Fruit fly (Drosophila melanogaster) whole organism, embryonic: Measurements from ENCODE around the gene mei-P26.

Experiments
- ATbp ChIP-seq: fragments of 200-800 bp; sonication (Bioruptor generic); optimal IDR thresholded peaks from 2 replicates; lab custom pipeline; 2017; ENCODE audit warnings: missing biosample characterization, mild to moderate bottlenecking, missing genetic modification characterization, missing genetic modification reagents
- Abd-B ChIP-seq: fragments of 200-800 bp; sonication (Bioruptor generic); optimal IDR thresholded peaks from 2 replicates; lab custom pipeline; 2018; ENCODE audit warnings: missing biosample characterization, mild to moderate bottlenecking, missing genetic modification characterization, moderate library complexity
- B-H2 ChIP-seq: fragments of 200-800 bp; sonication (Bioruptor generic); optimal IDR thresholded peaks from 2 replicates; lab custom pipeline; 2018; ENCODE audit warnings: missing biosample characterization, mild to moderate bottlenecking, missing genetic modification characterization
- Blimp-1 ChIP-seq: fragments of 200-800 bp; sonication (Bioruptor generic); optimal IDR thresholded peaks from 3 replicates; lab custom pipeline; 2018; ENCODE audit warnings: missing biosample characterization, missing genetic modification characterization, mild to moderate bottlenecking, moderate library complexity, missing genetic modification reagents
- CG10209 ChIP-seq: fragments of 200-800 bp; sonication (Bioruptor generic); optimal IDR thresholded peaks from 3 replicates; lab custom pipeline; 2017; ENCODE audit warnings: missing biosample characterization, mild to moderate bottlenecking, missing genetic modification characterization, missing genetic modification reagents
- CG10979 ChIP-seq: fragments of 200-800 bp; sonication (Bioruptor generic); optimal IDR thresholded peaks from 2 replicates; lab custom pipeline; 2018; ENCODE audit warnings: missing biosample characterization, mild to moderate bottlenecking, missing genetic modification characterization, moderate library complexity
- CG11085 ChIP-seq: fragments of 200-800 bp; sonication (Bioruptor generic); IDR thresholded peaks from 2 replicates; pipeline ENCODE4 v1.3.6; 2022; ENCODE audit warnings: missing biosample characterization, missing genetic modification characterization
- CG12104 ChIP-seq: fragments of 200-800 bp; sonication (Bioruptor generic); optimal IDR thresholded peaks from 3 replicates; lab custom pipeline; 2016; ENCODE audit warnings: missing biosample characterization, missing genetic modification characterization
- CG12299 ChIP-seq: fragments of 200-800 bp; sonication (Bioruptor generic); optimal IDR thresholded peaks from 2 replicates; lab custom pipeline; 2018; ENCODE audit warnings: missing biosample characterization, mild to moderate bottlenecking, missing genetic modification characterization
- CG12659 ChIP-seq: fragments of 200-800 bp; sonication (Bioruptor generic); optimal IDR thresholded peaks from 3 replicates; lab custom pipeline; 2017; ENCODE audit warnings: mild to moderate bottlenecking, missing biosample characterization, missing genetic modification reagents, missing genetic modification characterization
- CG13296 ChIP-seq: fragments of 200-800 bp; sonication (Bioruptor generic); optimal IDR thresholded peaks from 3 replicates; lab custom pipeline; 2018; ENCODE audit warnings: missing biosample characterization, mild to moderate bottlenecking, missing genetic modification characterization
- CG16815 ChIP-seq: fragments of 200-800 bp; sonication (Bioruptor generic); optimal IDR thresholded peaks from 3 replicates; lab custom pipeline; 2017; ENCODE audit warnings: missing biosample characterization, mild to moderate bottlenecking, missing genetic modification characterization
- CG18262 ChIP-seq: fragments of 200-800 bp; optimal IDR thresholded peaks from 3 replicates; lab custom pipeline; 2019; ENCODE audit warnings: missing biosample characterization, mild to moderate bottlenecking, missing genetic modification characterization, moderate library complexity
- CG31365 ChIP-seq: fragments of 200-800 bp; sonication (Bioruptor generic); optimal IDR thresholded peaks from 2 replicates; lab custom pipeline; 2018; ENCODE audit warnings: missing biosample characterization, mild to moderate bottlenecking, missing genetic modification characterization
- CG3838 ChIP-seq: fragments of 200-800 bp; sonication (Bioruptor generic); optimal IDR thresholded peaks from 3 replicates; lab custom pipeline; 2016; ENCODE audit warnings: missing biosample characterization, missing genetic modification characterization
- CG4328 ChIP-seq: fragments of 200-800 bp; sonication (Bioruptor generic); optimal IDR thresholded peaks from 3 replicates; lab custom pipeline; 2017; ENCODE audit warnings: missing biosample characterization, missing genetic modification reagents, missing genetic modification characterization
- CG6654 ChIP-seq: fragments of 200-800 bp; sonication (Bioruptor generic); optimal IDR thresholded peaks from 2 replicates; lab custom pipeline; 2017; ENCODE audit warnings: missing biosample characterization, mild to moderate bottlenecking, missing genetic modification characterization
- CG6813 ChIP-seq: fragments of 200-800 bp; sonication (Bioruptor generic); optimal IDR thresholded peaks from 2 replicates; lab custom pipeline; 2017; ENCODE audit warnings: missing biosample characterization, missing genetic modification characterization, mild to moderate bottlenecking, moderate library complexity, missing genetic modification reagents
- CG7271 ChIP-seq: fragments of 200-800 bp; sonication (Bioruptor generic); optimal IDR thresholded peaks from 2 replicates; lab custom pipeline; 2018; ENCODE audit warnings: missing biosample characterization, mild to moderate bottlenecking, missing genetic modification characterization, moderate library complexity
- CG7357 ChIP-seq: fragments of 200-800 bp; sonication (Bioruptor generic); IDR thresholded peaks from 3 replicates; pipeline ENCODE4 v1.3.6; 2022; ENCODE audit warnings: missing biosample characterization, missing genetic modification characterization
- CG8388 ChIP-seq: fragments of 200-800 bp; sonication (Bioruptor generic); optimal IDR thresholded peaks from 2 replicates; lab custom pipeline; 2019; ENCODE audit warnings: missing biosample characterization, mild to moderate bottlenecking, missing genetic modification characterization, moderate library complexity
- CG9797 ChIP-seq: fragments of 200-800 bp; sonication (Bioruptor generic); optimal IDR thresholded peaks from 3 replicates; lab custom pipeline; 2018; ENCODE audit warnings: missing biosample characterization, mild to moderate bottlenecking, missing genetic modification characterization
- CoRest ChIP-seq: fragments of 200-800 bp; sonication (Bioruptor generic); optimal IDR thresholded peaks from 3 replicates; lab custom pipeline; 2018; ENCODE audit warnings: missing biosample characterization, mild to moderate bottlenecking, missing genetic modification characterization, moderate library complexity
- Dip3 ChIP-seq: fragments of 200-800 bp; sonication (Bioruptor generic); optimal IDR thresholded peaks from 3 replicates; lab custom pipeline; 2016; ENCODE audit warnings: missing biosample characterization, missing genetic modification characterization
- GATAe ChIP-seq: fragments of 200-800 bp; sonication (Bioruptor generic); conservative IDR thresholded peaks from 2 replicates; pipeline ENCODE4 v1.3.6; 2022; ENCODE audit warnings: missing biosample characterization, missing genetic modification characterization
- HHEX ChIP-seq: fragments of 200-800 bp; sonication (Bioruptor generic); optimal IDR thresholded peaks from 3 replicates; lab custom pipeline; 2017; ENCODE audit warnings: missing biosample characterization, mild to moderate bottlenecking, missing genetic modification characterization, missing genetic modification reagents
- Rx ChIP-seq: fragments of 200-800 bp; sonication (Bioruptor generic); IDR thresholded peaks from 2 replicates; pipeline ENCODE4 v1.3.6; 2022; ENCODE audit warnings: missing biosample characterization, missing genetic modification characterization
- TFAM ChIP-seq: fragments of 200-800 bp; sonication (Bioruptor generic); optimal IDR thresholded peaks from 2 replicates; lab custom pipeline; 2017; ENCODE audit warnings: missing biosample characterization, missing genetic modification characterization, inconsistent platforms
- Xbp1 ChIP-seq: fragments of 200-800 bp; sonication (Bioruptor generic); optimal IDR thresholded peaks from 3 replicates; lab custom pipeline; 2016; ENCODE audit warnings: missing biosample characterization, mild to moderate bottlenecking, missing genetic modification characterization
- al ChIP-seq: fragments of 200-800 bp; sonication (Bioruptor generic); IDR thresholded peaks from 2 replicates; pipeline ENCODE4 v1.3.6; 2022; ENCODE audit warnings: missing biosample characterization, missing genetic modification characterization
- bcd ChIP-seq: fragments of 200-800 bp; sonication (Bioruptor generic); optimal IDR thresholded peaks from 2 replicates; lab custom pipeline; 2017; ENCODE audit warnings: missing biosample characterization, mild to moderate bottlenecking, missing genetic modification characterization
- croc ChIP-seq: fragments of 200-800 bp; sonication (Bioruptor generic); conservative IDR thresholded peaks from 3 replicates; pipeline ENCODE4 v1.3.6; 2022; ENCODE audit warnings: missing biosample characterization, missing genetic modification characterization
- crol ChIP-seq: fragments of 200-800 bp; sonication (Bioruptor generic); IDR thresholded peaks from 2 replicates; pipeline ENCODE4 v1.3.6; 2022; ENCODE audit warnings: missing biosample characterization, missing genetic modification characterization
- esg ChIP-seq: fragments of 200-800 bp; sonication (Bioruptor generic); conservative IDR thresholded peaks from 2 replicates; pipeline ENCODE4 v1.3.6; 2022; ENCODE audit warnings: missing biosample characterization, missing genetic modification characterization
- fd102C ChIP-seq: fragments of 200-800 bp; sonication (Bioruptor generic); optimal IDR thresholded peaks from 2 replicates; lab custom pipeline; 2018; ENCODE audit warnings: missing biosample characterization, mild to moderate bottlenecking, missing genetic modification characterization, moderate library complexity
- fd96Cb ChIP-seq: fragments of 200-800 bp; sonication (Bioruptor generic); optimal IDR thresholded peaks from 2 replicates; lab custom pipeline; 2018; ENCODE audit warnings: missing biosample characterization, mild to moderate bottlenecking, missing genetic modification characterization, moderate library complexity
- h ChIP-seq: fragments of >200 bp; optimal IDR thresholded peaks from 2 replicates; lab custom pipeline; 2017
- otp ChIP-seq: fragments of 200-800 bp; sonication (Bioruptor generic); IDR thresholded peaks from 3 replicates; pipeline ENCODE4, ENCODE4 v1.3.6; 2022; ENCODE audit warnings: missing biosample characterization, missing genetic modification characterization
- pan ChIP-seq, 4 experiments: fragments of >200 bp in 3 of 4; fragments of 200-800 bp in 1 of 4; sonication (Bioruptor generic) in 1 of 4; optimal IDR thresholded peaks in 3 of 4; IDR thresholded peaks in 1 of 4; 2 replicates each; pipeline versions ENCODE4 v1.3.6 to Lab custom; 2017 to 2022; ENCODE audit warnings: missing biosample characterization in 2 of 4, missing genetic modification characterization in 2 of 4, mixed read lengths in 1 of 4
- pnt ChIP-seq: fragments of 200-800 bp; sonication (Bioruptor generic); optimal IDR thresholded peaks from 3 replicates; lab custom pipeline; 2016; ENCODE audit warnings: missing biosample characterization, missing genetic modification characterization
- sc ChIP-seq, 3 experiments: fragments of >200 bp in 2 of 3; fragments of 200-800 bp in 1 of 3; sonication (Bioruptor generic) in 1 of 3; optimal IDR thresholded peaks; 2 replicates in 2 of 3; 3 replicates in 1 of 3; lab custom pipeline; 2017; ENCODE audit warnings: mild to moderate bottlenecking in 1 of 3, missing biosample characterization in 1 of 3, missing genetic modification characterization in 1 of 3, missing genetic modification reagents in 1 of 3
- sd ChIP-seq: fragments of 200-800 bp; sonication (Bioruptor generic); optimal IDR thresholded peaks from 3 replicates; lab custom pipeline; 2018; ENCODE audit warnings: missing biosample characterization, mild to moderate bottlenecking, missing genetic modification characterization, moderate library complexity
- tap ChIP-seq: fragments of 200-800 bp; optimal IDR thresholded peaks from 3 replicates; lab custom pipeline; 2019; ENCODE audit warnings: missing biosample characterization, mild to moderate bottlenecking, missing genetic modification characterization, moderate library complexity

Gene mei-P26

DNA sequence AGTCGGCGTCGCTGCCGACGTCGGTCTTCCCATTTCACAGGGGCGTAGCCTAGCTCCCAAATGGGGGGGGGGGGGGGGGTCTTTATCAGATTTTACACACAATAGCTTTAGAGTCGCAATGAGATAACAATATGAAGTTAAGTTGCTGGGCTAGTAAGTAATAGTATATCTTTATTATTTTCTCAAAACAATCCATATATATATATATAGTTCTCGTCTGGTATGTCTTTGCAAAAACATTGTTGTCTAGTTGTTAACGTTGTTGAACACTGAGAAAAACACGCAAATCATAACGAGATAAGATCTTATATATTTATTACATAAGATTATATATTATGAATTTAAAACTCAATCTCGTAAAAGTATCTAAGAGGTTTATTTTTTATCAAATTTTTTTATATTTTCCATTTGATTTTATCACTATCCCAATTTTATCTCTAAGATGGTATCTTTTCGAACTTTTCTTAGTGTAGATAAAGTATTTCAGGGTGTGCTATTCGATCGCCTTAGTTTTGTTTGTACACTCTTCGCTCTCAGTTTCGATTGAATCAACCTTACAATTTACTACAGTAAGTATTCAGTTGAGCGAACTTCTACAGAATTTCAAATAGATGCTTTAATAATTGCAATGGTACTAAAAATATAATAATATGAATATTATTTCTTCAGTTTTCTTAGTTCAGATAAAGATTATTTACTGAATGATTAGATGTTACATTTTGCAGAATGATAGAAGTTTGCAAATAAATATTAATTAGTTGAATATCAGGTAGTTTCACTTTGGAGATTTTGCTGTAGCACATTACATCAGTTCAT, 39.0 kb downstream of the mei-P26 start (continued):
- TF ChIP-seq Rx (GFP tag; lab: Robert Waterston, UW) = peak; percentile 63
- TF ChIP-seq CG13296 (GFP tag; lab: Kevin White, UChicago) = peak; percentile 64
- TF ChIP-seq h (lab: Kevin White, UChicago) = no peak
- TF ChIP-seq al (GFP tag; lab: Robert Waterston, UW) = peak; percentile 92
- peak; percentile 68 for TF ChIP-seq CG16815
- TF ChIP-seq HHEX = peak; percentile 86
- peak; percentile 57; the same call in 1 of the 2 replicates for TF ChIP-seq GATAe (GFP tag; lab: Robert Waterston, UW)
- TF ChIP-seq CG12104 = peak; percentile 43
- peak; percentile 57 for TF ChIP-seq Dip3 (GFP tag; lab: Kevin White, UChicago)
- TF ChIP-seq CG6813 (GFP tag; lab: Kevin White, UChicago) = peak; percentile 68
- TF ChIP-seq sc (optimal IDR thresholded peaks at IDR 0.05; lab: Kevin White, UChicago) = no peak
- no peak for TF ChIP-seq sc (GFP tag; optimal IDR thresholded peaks at IDR 0.05; lab: Kevin White, UChicago)
- peak; percentile 43 for TF ChIP-seq CG4328 (GFP tag; lab: Kevin White, UChicago)
- TF ChIP-seq CG7357 (GFP tag; lab: Robert Waterston, UW) = peak; percentile 69
- peak; percentile 42; the same call in 1 of the 3 replicates for TF ChIP-seq croc (GFP tag; lab: Robert Waterston, UW)
- peak; percentile 64 for TF ChIP-seq CG18262 (tag; lab: Kevin White, UChicago)
- TF ChIP-seq Abd-B (GFP tag; lab: Kevin White, UChicago) = peak; percentile 66
- peak; percentile 83 for TF ChIP-seq B-H2 (GFP tag; lab: Kevin White, UChicago)
- TF ChIP-seq tap = peak; percentile 30
- peak; percentile 39 for TF ChIP-seq fd96Cb (tag; lab: Kevin White, UChicago)
- TF ChIP-seq CG31365 = peak; percentile 32
- TF ChIP-seq esg (GFP tag; lab: Robert Waterston, UW) = peak; percentile 69
- no peak for TF ChIP-seq pan (optimal IDR thresholded peaks at IDR 0.05; lab: Kevin White, UChicago)
- TF ChIP-seq pan (GFP tag; optimal IDR thresholded peaks at IDR 0.05 in 1 of 2, IDR thresholded peaks at IDR 0.05 in 1 of 2) = peak in 1 of 2 experiments; percentile 78
- TF ChIP-seq pnt (GFP tag; lab: Kevin White, UChicago) = no peak
- TF ChIP-seq bcd = peak; percentile 84
- peak; percentile 74 for TF ChIP-seq CG10209
- TF ChIP-seq CG3838 (GFP tag; lab: Kevin White, UChicago) = no peak
- no peak for TF ChIP-seq TFAM (GFP tag; lab: Kevin White, UChicago)
- TF ChIP-seq Blimp-1 (GFP tag; lab: Kevin White, UChicago) = peak; percentile 51
- TF ChIP-seq CG12299 (tag; lab: Kevin White, UChicago) = peak; percentile 55
- peak; percentile 50 for TF ChIP-seq Xbp1 (GFP tag; lab: Kevin White, UChicago)
- TF ChIP-seq ATbp = peak; percentile 19
- TF ChIP-seq CG12659 = peak; percentile 87
- TF ChIP-seq CG7271 (tag; lab: Kevin White, UChicago) = no peak
- no peak for TF ChIP-seq fd102C
- TF ChIP-seq CG8388 (GFP tag; lab: Kevin White, UChicago) = peak; percentile 21
- peak; percentile 76 for TF ChIP-seq CoRest (tag; lab: Kevin White, UChicago)
- peak; percentile 78; the same call in 2 of the 3 replicates for TF ChIP-seq otp (GFP tag; lab: Robert Waterston, UW)
- peak; percentile 57 for TF ChIP-seq CG10979 (tag; lab: Kevin White, UChicago)
- TF ChIP-seq CG9797 (GFP tag; lab: Kevin White, UChicago) = no peak
- TF ChIP-seq crol (GFP tag; lab: Robert Waterston, UW) = peak; percentile 81
- peak; percentile 37 for TF ChIP-seq CG6654 (GFP tag; lab: Kevin White, UChicago)
- TF ChIP-seq CG11085 (GFP tag; lab: Robert Waterston, UW) = peak; percentile 81
- peak; percentile 65 for TF ChIP-seq sd (tag; lab: Kevin White, UChicago)
